Fruit fly (Drosophila melanogaster) whole organism: ENCODE measurements around the gene CG34323.

Experiments used
- CG8478 ChIP-seq: fragments of >200 bp; optimal IDR thresholded peaks from 2 replicates; lab custom pipeline; 2018; ENCODE audit warnings: inconsistent platforms
- pan ChIP-seq: fragments of >200 bp; optimal IDR thresholded peaks from 2 replicates; lab custom pipeline; 2017

DNA sequence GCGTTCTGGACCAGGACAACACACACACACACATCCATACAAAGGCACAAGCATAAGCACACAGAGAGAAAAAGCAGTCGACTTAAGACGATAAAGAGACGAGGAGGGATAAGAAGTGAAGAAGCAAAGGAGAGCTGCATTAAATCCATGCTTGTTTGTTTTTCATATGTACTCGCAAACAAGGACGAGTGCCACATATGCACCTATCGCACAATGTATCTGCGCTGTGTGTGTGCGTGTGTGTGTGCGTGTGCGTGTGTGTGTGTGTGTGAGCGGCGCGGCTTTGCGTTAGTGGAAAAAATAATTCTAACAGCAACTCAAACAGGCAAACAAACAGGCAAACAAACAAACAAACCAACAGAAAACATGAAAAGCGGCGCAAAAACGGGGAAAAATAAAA is 49.1 kb downstream of the CG34323 start:
- TF ChIP-seq CG8478 (no peak), pan (lab: Kevin White, UChicago) (no peak)
